Worm (Caenorhabditis elegans) whole organism, L3 larva: ENCODE results near the gene F41G3.20.

Source experiments
- R02D3.7 ChIP-seq: fragments of 150-350 bp; optimal IDR thresholded peaks from 2 replicates; lab custom pipeline; 2014; ENCODE audit warnings: missing biosample characterization, missing genetic modification characterization
- ZK546.5 ChIP-seq: sonication (generic microtip); optimal IDR thresholded peaks from 2 replicates; lab custom pipeline; 2017; ENCODE audit warnings: missing biosample characterization, missing genetic modification characterization
- aly-2 ChIP-seq: fragments of 150-350 bp; optimal IDR thresholded peaks from 2 replicates; lab custom pipeline; 2014; ENCODE audit warnings: missing biosample characterization, missing genetic modification characterization
- ama-1 ChIP-seq: fragments of 150-350 bp; optimal IDR thresholded peaks from 2 replicates; lab custom pipeline; 2018
- ceh-16 ChIP-seq: sonication (generic microtip); optimal IDR thresholded peaks from 2 replicates; lab custom pipeline; 2017; ENCODE audit warnings: missing biosample characterization, missing genetic modification characterization
- ceh-28 ChIP-seq: fragments of 150-350 bp; optimal IDR thresholded peaks from 2 replicates; lab custom pipeline; 2014; ENCODE audit warnings: missing biosample characterization, missing genetic modification reagents, missing genetic modification characterization
- ceh-82 ChIP-seq: fragments of 150-350 bp; optimal IDR thresholded peaks from 2 replicates; lab custom pipeline; 2014; ENCODE audit warnings: missing biosample characterization, missing genetic modification characterization
- ceh-9 ChIP-seq: sonication (generic microtip); optimal IDR thresholded peaks from 2 replicates; lab custom pipeline; 2018; ENCODE audit warnings: missing biosample characterization, missing genetic modification characterization
- daf-12 ChIP-seq: fragments of 150-350 bp; optimal IDR thresholded peaks from 2 replicates; lab custom pipeline; 2014; ENCODE audit warnings: missing biosample characterization, missing genetic modification reagents, missing genetic modification characterization
- egl-27 ChIP-seq: sonication (generic microtip); optimal IDR thresholded peaks from 4 replicates; lab custom pipeline; 2017; ENCODE audit warnings: missing biosample characterization, missing genetic modification reagents, missing genetic modification characterization
- egl-5 ChIP-seq: fragments of 150-350 bp; optimal IDR thresholded peaks from 2 replicates; lab custom pipeline; 2017; ENCODE audit warnings: missing biosample characterization, missing genetic modification reagents, missing genetic modification characterization, inconsistent platforms
- elt-1 ChIP-seq: fragments of 150-350 bp; optimal IDR thresholded peaks from 2 replicates; lab custom pipeline; 2014; ENCODE audit warnings: missing biosample characterization, missing genetic modification characterization
- elt-2 ChIP-seq: sonication (generic microtip); optimal IDR thresholded peaks from 2 replicates; lab custom pipeline; 2016; ENCODE audit warnings: missing genetic modification reagents, mild to moderate bottlenecking, missing genetic modification characterization, missing compliant biosample characterization
- elt-3 ChIP-seq, 3 experiments: fragments of 150-350 bp in 1 of 3; sonication (generic microtip) in 2 of 3; optimal IDR thresholded peaks; 2 replicates in 2 of 3; 4 replicates in 1 of 3; lab custom pipeline; 2014 to 2017; ENCODE audit warnings: missing biosample characterization in 3 of 3, missing genetic modification characterization in 3 of 3
- eor-1 ChIP-seq, 2 experiments: fragments of 150-350 bp; optimal IDR thresholded peaks; 2 replicates each; lab custom pipeline; 2014 to 2018; ENCODE audit warnings: missing biosample characterization in 2 of 2, missing genetic modification characterization in 2 of 2
- fkh-10 ChIP-seq: sonication (generic microtip); optimal IDR thresholded peaks from 2 replicates; lab custom pipeline; 2017; ENCODE audit warnings: missing biosample characterization, missing genetic modification reagents, missing genetic modification characterization
- fkh-2 ChIP-seq: fragments of 150-350 bp; optimal IDR thresholded peaks from 2 replicates; lab custom pipeline; 2014; ENCODE audit warnings: missing biosample characterization, missing genetic modification reagents, missing genetic modification characterization
- fos-1 ChIP-seq: fragments of 150-350 bp; optimal IDR thresholded peaks from 2 replicates; lab custom pipeline; 2014; ENCODE audit warnings: missing biosample characterization, missing genetic modification characterization
- hmg-11 ChIP-seq: sonication (generic microtip); optimal IDR thresholded peaks from 2 replicates; lab custom pipeline; 2016; ENCODE audit warnings: missing genetic modification characterization, missing compliant biosample characterization
- jun-1 ChIP-seq: fragments of 150-350 bp; optimal IDR thresholded peaks from 2 replicates; lab custom pipeline; 2014; ENCODE audit warnings: missing biosample characterization, missing genetic modification reagents, missing genetic modification characterization
- lin-15B ChIP-seq: fragments of 150-350 bp; optimal IDR thresholded peaks from 2 replicates; lab custom pipeline; 2014; ENCODE audit warnings: missing biosample characterization, missing genetic modification characterization
- lin-39 ChIP-seq: fragments of 150-350 bp; optimal IDR thresholded peaks from 2 replicates; lab custom pipeline; 2018; ENCODE audit warnings: missing biosample characterization, missing genetic modification reagents, missing genetic modification characterization
- lsy-12 ChIP-seq: sonication (generic microtip); optimal IDR thresholded peaks from 2 replicates; lab custom pipeline; 2016; ENCODE audit warnings: mild to moderate bottlenecking, missing genetic modification characterization, missing compliant biosample characterization
- mdl-1 ChIP-seq: fragments of 150-350 bp; optimal IDR thresholded peaks from 2 replicates; lab custom pipeline; 2014; ENCODE audit warnings: missing biosample characterization, missing genetic modification characterization
- mml-1 ChIP-seq: fragments of 150-350 bp; sonication (generic microtip); optimal IDR thresholded peaks from 3 replicates; lab custom pipeline; 2014; ENCODE audit warnings: missing biosample characterization, missing genetic modification characterization
- nfya-1 ChIP-seq: sonication (generic microtip); optimal IDR thresholded peaks from 2 replicates; lab custom pipeline; 2017; ENCODE audit warnings: missing genetic modification characterization, mild to moderate bottlenecking, missing compliant biosample characterization, antibody characterized with exemption, moderate library complexity; ENCODE audit not compliant: insufficient read depth
- nhr-11 ChIP-seq: fragments of 150-350 bp; optimal IDR thresholded peaks from 2 replicates; lab custom pipeline; 2014; ENCODE audit warnings: missing biosample characterization, missing genetic modification characterization
- nhr-12 ChIP-seq: fragments of 150-350 bp; optimal IDR thresholded peaks from 2 replicates; lab custom pipeline; 2014; ENCODE audit warnings: missing biosample characterization, missing genetic modification characterization
- nhr-23 ChIP-seq: fragments of 150-350 bp; optimal IDR thresholded peaks from 2 replicates; lab custom pipeline; 2014; ENCODE audit warnings: missing biosample characterization, missing genetic modification reagents, missing genetic modification characterization
- nhr-237 ChIP-seq: fragments of 150-350 bp; optimal IDR thresholded peaks from 2 replicates; lab custom pipeline; 2014; ENCODE audit warnings: missing biosample characterization, missing genetic modification characterization
- nhr-25 ChIP-seq: sonication (generic microtip); optimal IDR thresholded peaks from 2 replicates; lab custom pipeline; 2017; ENCODE audit warnings: missing biosample characterization, missing genetic modification characterization
- nhr-28 ChIP-seq: fragments of 150-350 bp; optimal IDR thresholded peaks from 2 replicates; lab custom pipeline; 2014; ENCODE audit warnings: missing biosample characterization, missing genetic modification characterization
- nhr-43 ChIP-seq: sonication (generic microtip); optimal IDR thresholded peaks from 2 replicates; lab custom pipeline; 2016; ENCODE audit warnings: mild to moderate bottlenecking, missing genetic modification characterization, missing compliant biosample characterization; ENCODE audit not compliant: poor library complexity, severe bottlenecking
- nhr-67 ChIP-seq: fragments of 150-350 bp; optimal IDR thresholded peaks from 2 replicates; lab custom pipeline; 2014; ENCODE audit warnings: missing biosample characterization, missing genetic modification characterization
- nhr-76 ChIP-seq: fragments of 150-350 bp; sonication (generic microtip); optimal IDR thresholded peaks from 5 replicates; lab custom pipeline; 2014; ENCODE audit warnings: missing biosample characterization, missing genetic modification characterization
- nhr-77 ChIP-seq: fragments of 150-350 bp; optimal IDR thresholded peaks from 2 replicates; lab custom pipeline; 2014; ENCODE audit warnings: missing biosample characterization, missing genetic modification characterization
- pha-4 ChIP-seq: fragments of 150-350 bp; optimal IDR thresholded peaks from 2 replicates; lab custom pipeline; 2014; ENCODE audit warnings: missing biosample characterization, missing genetic modification reagents, missing genetic modification characterization
- pqm-1 ChIP-seq: fragments of 150-350 bp; optimal IDR thresholded peaks from 2 replicates; lab custom pipeline; 2017; ENCODE audit warnings: missing biosample characterization, missing genetic modification characterization, inconsistent platforms
- sea-2 ChIP-seq: fragments of 150-350 bp; sonication (generic microtip); optimal IDR thresholded peaks from 4 replicates; lab custom pipeline; 2014; ENCODE audit warnings: missing biosample characterization, missing genetic modification reagents, missing genetic modification characterization
- skn-1 ChIP-seq: fragments of 150-350 bp; optimal IDR thresholded peaks from 2 replicates; lab custom pipeline; 2014; ENCODE audit warnings: missing biosample characterization, missing genetic modification characterization
- snpc-4 ChIP-seq: fragments of 150-350 bp; optimal IDR thresholded peaks from 2 replicates; lab custom pipeline; 2014; ENCODE audit warnings: missing biosample characterization, missing genetic modification characterization
- tbx-2 ChIP-seq: sonication (generic microtip); optimal IDR thresholded peaks from 2 replicates; lab custom pipeline; 2016; ENCODE audit warnings: mild to moderate bottlenecking, missing genetic modification characterization, missing compliant biosample characterization
- unc-39 ChIP-seq: sonication (generic microtip); optimal IDR thresholded peaks from 4 replicates; lab custom pipeline; 2017; ENCODE audit warnings: missing biosample characterization, missing genetic modification characterization
- unc-62 ChIP-seq: fragments of 150-350 bp; sonication (generic microtip); optimal IDR thresholded peaks from 4 replicates; lab custom pipeline; 2014; ENCODE audit warnings: missing biosample characterization, missing genetic modification reagents, missing genetic modification characterization
- zag-1 ChIP-seq: fragments of 150-350 bp; optimal IDR thresholded peaks from 2 replicates; lab custom pipeline; 2014; ENCODE audit warnings: missing biosample characterization, missing genetic modification characterization
- ztf-11 ChIP-seq: fragments of 150-350 bp; optimal IDR thresholded peaks from 2 replicates; lab custom pipeline; 2014; ENCODE audit warnings: missing biosample characterization, missing genetic modification characterization
- ztf-4 ChIP-seq: fragments of 150-350 bp; optimal IDR thresholded peaks from 2 replicates; lab custom pipeline; 2014; ENCODE audit warnings: missing biosample characterization, missing genetic modification characterization

F41G3.20 gene

ce11 chrII:6782738-6783163 is 31.9 kb upstream of the F41G3.20 start:
- TF ChIP-seq tbx-2 (no peak), nhr-67 (tag; lab: Kevin White, UChicago) (no peak), fos-1 (tag; lab: Kevin White, UChicago) (no peak), ztf-11 (no peak), ceh-28 (tag; lab: Kevin White, UChicago) (peak; percentile 83), ceh-9 (tag; lab: Kevin White, UChicago) (no peak), unc-62 (no peak), ceh-16 (tag; lab: Kevin White, UChicago) (no peak), nhr-237 (tag; lab: Kevin White, UChicago) (no peak), eor-1 (tag; optimal IDR thresholded peaks at IDR 0.05; lab: Kevin White, UChicago) (no peak), nfya-1 (tag; lab: Kevin White, UChicago) (peak; percentile 81), daf-12 (tag; lab: Kevin White, UChicago) (no peak), elt-2 (peak; percentile 27), ama-1 (lab: Kevin White, UChicago) (no peak), hmg-11 (tag; lab: Kevin White, UChicago) (no peak), aly-2 (tag; lab: Kevin White, UChicago) (no peak), nhr-43 (tag; lab: Kevin White, UChicago) (no peak), jun-1 (peak; percentile 11), pqm-1 (tag; lab: Kevin White, UChicago) (no peak), lin-15B (tag; lab: Kevin White, UChicago) (peak; percentile 77), snpc-4 (peak; percentile 48), unc-39 (tag; lab: Kevin White, UChicago) (no peak), ZK546.5 (tag; lab: Kevin White, UChicago) (no peak), lin-39 (tag; lab: Kevin White, UChicago) (peak; percentile 57), elt-3 (tag; optimal IDR thresholded peaks at IDR 0.05; lab: Kevin White, UChicago) (no peak), egl-27 (tag; lab: Kevin White, UChicago) (no peak), pha-4 (tag; lab: Kevin White, UChicago) (peak; percentile 77), ceh-82 (tag; lab: Kevin White, UChicago) (no peak), zag-1 (tag; lab: Kevin White, UChicago) (no peak), nhr-76 (no peak), fkh-10 (peak; percentile 0), nhr-23 (tag; lab: Kevin White, UChicago) (peak; percentile 19), egl-5 (tag; lab: Kevin White, UChicago) (peak; percentile 26), fkh-2 (tag; lab: Kevin White, UChicago) (no peak), skn-1 (no peak), mml-1 (tag; lab: Kevin White, UChicago) (no peak), sea-2 (GFP tag; lab: Kevin White, UChicago) (no peak), elt-1 (tag; lab: Kevin White, UChicago) (no peak), R02D3.7 (tag; lab: Kevin White, UChicago) (no peak), nhr-11 (tag; lab: Kevin White, UChicago) (peak; percentile 26), nhr-28 (tag; lab: Kevin White, UChicago) (no peak), nhr-12 (tag; lab: Kevin White, UChicago) (no peak), nhr-77 (no peak), ztf-4 (tag; lab: Kevin White, UChicago) (no peak), mdl-1 (no peak), nhr-25 (tag; lab: Kevin White, UChicago) (peak; percentile 62), lsy-12 (tag; lab: Kevin White, UChicago) (no peak)
